Fruit fly (Drosophila melanogaster): ENCODE results near the gene CG3609.
A peak's percentile ranks its signal among the peaks of the same experiment; 100 is the strongest.

dm6 chr2L:2365655-2366214 is 8.7 kb downstream of the CG3609 start:
- TF ChIP-seq Pif1B (GFP tag; optimal IDR thresholded peaks at IDR 0.05), result peak; percentile 25
- no peak for TF ChIP-seq D1 (tag; optimal IDR thresholded peaks at IDR 0.05)
- no peak for TF ChIP-seq CG13204 (GFP tag; optimal IDR thresholded peaks at IDR 0.05)
- no peak for TF ChIP-seq CG32121 (GFP tag; IDR thresholded peaks at IDR 0.05)
- peak; percentile 41 for TF ChIP-seq CG9948 (tag; optimal IDR thresholded peaks at IDR 0.05)
- no peak for TF ChIP-seq CG10348 (GFP tag; IDR thresholded peaks at IDR 0.05)
- TF ChIP-seq CG8301 (tag; optimal IDR thresholded peaks at IDR 0.05), result peak; percentile 20
